ENCODE assay signal across 6 fruit fly cellular contexts in genomic region chr2L:21051873-21052736, dm6.
A peak's percentile ranks its signal among the peaks of the same experiment; 100 is the strongest.
TF ChIP-seq lines count a peak whose summit lies in the region.

Gene CG42238 (minus strand): TSS chr2L:21052164.

- TF ChIP-seq CTCF in whole organism, embryonic (GFP tag; optimal IDR thresholded peaks at IDR 0.05; lab: Kevin White, UChicago): no peak

TF ChIP-seq in whole organism, 6 proteins besides CTCF, POLR2A, EP300 and RAD21:
- TF ChIP-seq EcR (GFP tag; optimal IDR thresholded peaks at IDR 0.05; lab: Kevin White, UChicago) (no peak), psq (optimal IDR thresholded peaks at IDR 0.05; lab: Kevin White, UChicago) (no peak), CG8478 (optimal IDR thresholded peaks at IDR 0.05; lab: Kevin White, UChicago) (peak; percentile 26)

TF ChIP-seq in whole organism, adult, 20 proteins besides CTCF, POLR2A, EP300 and RAD21 (continues in another document):
- TF ChIP-seq CG7101 (tag; optimal IDR thresholded peaks at IDR 0.05; lab: Kevin White, UChicago) (no peak), CG7045 (GFP tag; optimal IDR thresholded peaks at IDR 0.05; lab: Kevin White, UChicago) (no peak), bab1 (GFP tag; optimal IDR thresholded peaks at IDR 0.05; lab: Kevin White, UChicago) (peak; percentile 45), CG33017 (tag; optimal IDR thresholded peaks at IDR 0.05; lab: Kevin White, UChicago) (no peak), ovo (GFP tag; optimal IDR thresholded peaks at IDR 0.05; lab: Kevin White, UChicago) (no peak), Crg-1 (GFP tag; optimal IDR thresholded peaks at IDR 0.05; lab: Kevin White, UChicago) (peak; percentile 33), pad (GFP tag; optimal IDR thresholded peaks at IDR 0.05; lab: Kevin White, UChicago) (no peak), CG12768 (GFP tag; optimal IDR thresholded peaks at IDR 0.05; lab: Kevin White, UChicago) (no peak), toe (GFP tag; optimal IDR thresholded peaks at IDR 0.05; lab: Kevin White, UChicago) (no peak), Clk (GFP tag; optimal IDR thresholded peaks at IDR 0.05; lab: Kevin White, UChicago) (no peak), Mnt (GFP tag; optimal IDR thresholded peaks at IDR 0.05; lab: Kevin White, UChicago) (no peak), cnc (optimal IDR thresholded peaks at IDR 0.05; lab: Kevin White, UChicago) (no peak), CG1620 (GFP tag; optimal IDR thresholded peaks at IDR 0.05; lab: Kevin White, UChicago) (peak; percentile 42), tj (GFP tag; optimal IDR thresholded peaks at IDR 0.05; lab: Kevin White, UChicago) (peak; percentile 63), CG11617 (GFP tag; optimal IDR thresholded peaks at IDR 0.05; lab: Kevin White, UChicago) (no peak), CG5204 (GFP tag; optimal IDR thresholded peaks at IDR 0.05; lab: Kevin White, UChicago) (no peak), Hr96 (GFP tag; optimal IDR thresholded peaks at IDR 0.05; lab: Kevin White, UChicago) (no peak), CG14711 (tag; optimal IDR thresholded peaks at IDR 0.05; lab: Kevin White, UChicago) (no peak)

TF ChIP-seq in whole organism, embryonic, 481 proteins besides CTCF, POLR2A, EP300 and RAD21 (continues in another document):
- TF ChIP-seq Abd-B (GFP tag; optimal IDR thresholded peaks at IDR 0.05; lab: Kevin White, UChicago) (peak; percentile 29), CG1832 (GFP tag; optimal IDR thresholded peaks at IDR 0.05; lab: Kevin White, UChicago) (peak; percentile 76), nmo (GFP tag; optimal IDR thresholded peaks at IDR 0.05; lab: Kevin White, UChicago) (peak; percentile 41), CG18011 (GFP tag; optimal IDR thresholded peaks at IDR 0.05; lab: Kevin White, UChicago) (peak; percentile 96), CG17328 (GFP tag; IDR thresholded peaks at IDR 0.05; lab: Robert Waterston, UW) (0 out of 2 replicates have a peak, but pooled peaks have one; percentile 21), nau (GFP tag; optimal IDR thresholded peaks at IDR 0.05; lab: Kevin White, UChicago) (no peak), Elba2 (GFP tag; optimal IDR thresholded peaks at IDR 0.05; lab: Kevin White, UChicago) (no peak), ato (GFP tag; IDR thresholded peaks at IDR 0.05; lab: Robert Waterston, UW; ENCODE audit: partially characterized antibody) (0 out of 2 replicates have a peak, but pooled peaks have one; percentile 39), CG15514 (GFP tag; optimal IDR thresholded peaks at IDR 0.05; lab: Kevin White, UChicago) (peak; percentile 74), CG9876 (GFP tag; optimal IDR thresholded peaks at IDR 0.05; lab: Kevin White, UChicago) (no peak), repo (GFP tag; optimal IDR thresholded peaks at IDR 0.05; lab: Kevin White, UChicago) (peak; percentile 1), bab2 (GFP tag; optimal IDR thresholded peaks at IDR 0.05; lab: Kevin White, UChicago) (no peak), ac (GFP tag; optimal IDR thresholded peaks at IDR 0.05; lab: Kevin White, UChicago) (no peak), ham (GFP tag; IDR thresholded peaks at IDR 0.05; lab: Robert Waterston, UW) (no peak), CG1602 (GFP tag; optimal IDR thresholded peaks at IDR 0.05; lab: Kevin White, UChicago) (no peak), CG7556 (GFP tag; optimal IDR thresholded peaks at IDR 0.05; lab: Kevin White, UChicago) (no peak), pum (GFP tag; optimal IDR thresholded peaks at IDR 0.05; lab: Kevin White, UChicago) (no peak)

TF ChIP-seq in whole organism, prepupa, 60 proteins besides CTCF, POLR2A, EP300 and RAD21 (continues in another document):
- TF ChIP-seq net (GFP tag; optimal IDR thresholded peaks at IDR 0.05; lab: Kevin White, UChicago): no peak
- TF ChIP-seq Hr38 (GFP tag; optimal IDR thresholded peaks at IDR 0.05; lab: Kevin White, UChicago): no peak
- TF ChIP-seq CG11294 (GFP tag; IDR thresholded peaks at IDR 0.05; lab: Robert Waterston, UW): no peak
- TF ChIP-seq Hr39 (GFP tag; optimal IDR thresholded peaks at IDR 0.05; lab: Kevin White, UChicago): no peak
- TF ChIP-seq eg (GFP tag; IDR thresholded peaks at IDR 0.05; lab: Robert Waterston, UW): 0 out of 3 replicates have a peak, but pooled peaks have one; percentile 20
- TF ChIP-seq cyc (GFP tag; optimal IDR thresholded peaks at IDR 0.05; lab: Kevin White, UChicago): no peak
- peak; percentile 11 for TF ChIP-seq pdm3 (GFP tag; optimal IDR thresholded peaks at IDR 0.05; lab: Kevin White, UChicago)
- TF ChIP-seq salr (GFP tag; optimal IDR thresholded peaks at IDR 0.05; lab: Kevin White, UChicago): no peak
- TF ChIP-seq fkh (GFP tag; optimal IDR thresholded peaks at IDR 0.05; lab: Kevin White, UChicago): peak; percentile 40
- no peak for TF ChIP-seq Ets96B (tag; optimal IDR thresholded peaks at IDR 0.05; lab: Kevin White, UChicago)
- TF ChIP-seq fd85E (GFP tag; optimal IDR thresholded peaks at IDR 0.05; lab: Kevin White, UChicago): no peak
- TF ChIP-seq fd59A (GFP tag; optimal IDR thresholded peaks at IDR 0.05; lab: Kevin White, UChicago): no peak
- TF ChIP-seq CG8319 (GFP tag; optimal IDR thresholded peaks at IDR 0.05; lab: Kevin White, UChicago): no peak
- no peak for TF ChIP-seq CG6854 (GFP tag; optimal IDR thresholded peaks at IDR 0.05; lab: Kevin White, UChicago)
- TF ChIP-seq lz (GFP tag; optimal IDR thresholded peaks at IDR 0.05; lab: Kevin White, UChicago): peak; percentile 15
- no peak for TF ChIP-seq Eip75B (GFP tag; optimal IDR thresholded peaks at IDR 0.05; lab: Kevin White, UChicago)
- TF ChIP-seq Met (GFP tag; optimal IDR thresholded peaks at IDR 0.05; lab: Kevin White, UChicago): peak; percentile 11
- TF ChIP-seq CG1621 (tag; optimal IDR thresholded peaks at IDR 0.05; lab: Kevin White, UChicago): no peak
- TF ChIP-seq ss (GFP tag; optimal IDR thresholded peaks at IDR 0.05; lab: Kevin White, UChicago): peak in 1 of 2 experiments; percentile 19
- TF ChIP-seq CG8119 (GFP tag; IDR thresholded peaks at IDR 0.05; lab: Robert Waterston, UW): no peak

TF ChIP-seq in whole organism, pupa, 21 proteins besides CTCF, POLR2A, EP300 and RAD21:
- TF ChIP-seq CG12605 (GFP tag; IDR thresholded peaks at IDR 0.05; lab: Robert Waterston, UW) (peak; percentile 48), Ets98B (GFP tag; IDR thresholded peaks at IDR 0.05; lab: Robert Waterston, UW) (no peak; the same call in 1 of the 2 replicates), CG15710 (tag; optimal IDR thresholded peaks at IDR 0.05; lab: Kevin White, UChicago) (no peak), CG8301 (tag; optimal IDR thresholded peaks at IDR 0.05; lab: Kevin White, UChicago) (no peak), CG34367 (tag; optimal IDR thresholded peaks at IDR 0.05; lab: Kevin White, UChicago) (no peak), CG17806 (tag; optimal IDR thresholded peaks at IDR 0.05; lab: Kevin White, UChicago) (no peak), CG9948 (tag; optimal IDR thresholded peaks at IDR 0.05; lab: Kevin White, UChicago) (no peak), CG8159 (tag; optimal IDR thresholded peaks at IDR 0.05; lab: Kevin White, UChicago) (no peak), CG13204 (GFP tag; optimal IDR thresholded peaks at IDR 0.05; lab: Kevin White, UChicago) (no peak), CG4496 (GFP tag; IDR thresholded peaks at IDR 0.05; lab: Robert Waterston, UW) (peak; percentile 34; the same call in 1 of the 3 replicates), CG10348 (GFP tag; IDR thresholded peaks at IDR 0.05; lab: Robert Waterston, UW) (no peak), fd96Ca (GFP tag; IDR thresholded peaks at IDR 0.05; lab: Robert Waterston, UW) (no peak), CG14655 (GFP tag; optimal IDR thresholded peaks at IDR 0.05; lab: Kevin White, UChicago) (no peak), CG32121 (GFP tag; IDR thresholded peaks at IDR 0.05; lab: Robert Waterston, UW) (peak; percentile 28; the same call in 1 of the 2 replicates)

TF ChIP-seq in whole organism, wandering third instar larva, 38 proteins besides CTCF, POLR2A, EP300 and RAD21 (continues in another document):
- TF ChIP-seq N (GFP tag; optimal IDR thresholded peaks at IDR 0.05; lab: Kevin White, UChicago): no peak
- TF ChIP-seq CG32264 (GFP tag; optimal IDR thresholded peaks at IDR 0.05; lab: Kevin White, UChicago): no peak
- TF ChIP-seq fru (GFP tag; optimal IDR thresholded peaks at IDR 0.05; lab: Kevin White, UChicago): no peak
- no peak for TF ChIP-seq Rel (GFP tag; optimal IDR thresholded peaks at IDR 0.05; lab: Kevin White, UChicago)
- TF ChIP-seq Rel (tag; optimal IDR thresholded peaks at IDR 0.05; lab: Kevin White, UChicago): peak; percentile 31
- TF ChIP-seq dsf (GFP tag; optimal IDR thresholded peaks at IDR 0.05; lab: Kevin White, UChicago; ENCODE audit: borderline replicate concordance): no peak
- TF ChIP-seq Hnf4 (GFP tag; optimal IDR thresholded peaks at IDR 0.05; lab: Kevin White, UChicago): no peak
- TF ChIP-seq Hr78 (GFP tag; optimal IDR thresholded peaks at IDR 0.05; lab: Kevin White, UChicago): no peak
- TF ChIP-seq OdsH (GFP tag; optimal IDR thresholded peaks at IDR 0.05; lab: Kevin White, UChicago): no peak
- TF ChIP-seq Abd-B (GFP tag; optimal IDR thresholded peaks at IDR 0.05; lab: Kevin White, UChicago): no peak
- TF ChIP-seq psq (GFP tag; optimal IDR thresholded peaks at IDR 0.05; lab: Kevin White, UChicago): peak; percentile 21
- TF ChIP-seq Jra (GFP tag; optimal IDR thresholded peaks at IDR 0.05; lab: Kevin White, UChicago): no peak
- no peak for TF ChIP-seq Vsx2 (GFP tag; optimal IDR thresholded peaks at IDR 0.05; lab: Kevin White, UChicago; ENCODE audit: partially characterized antibody)
- peak; percentile 2 for TF ChIP-seq HLH106 (tag; optimal IDR thresholded peaks at IDR 0.05; lab: Kevin White, UChicago)
- no peak for TF ChIP-seq woc (GFP tag; optimal IDR thresholded peaks at IDR 0.05; lab: Kevin White, UChicago)
- no peak for TF ChIP-seq br (GFP tag; optimal IDR thresholded peaks at IDR 0.05; lab: Kevin White, UChicago)
- TF ChIP-seq usp (GFP tag; optimal IDR thresholded peaks at IDR 0.05; lab: Kevin White, UChicago): no peak
- no peak for TF ChIP-seq jim (GFP tag; optimal IDR thresholded peaks at IDR 0.05; lab: Kevin White, UChicago)
- TF ChIP-seq sage (GFP tag; optimal IDR thresholded peaks at IDR 0.05; lab: Kevin White, UChicago): no peak
- no peak for TF ChIP-seq Dif (GFP tag; optimal IDR thresholded peaks at IDR 0.05; lab: Kevin White, UChicago; ENCODE audit: partially characterized antibody)
- TF ChIP-seq sv (GFP tag; optimal IDR thresholded peaks at IDR 0.05; lab: Kevin White, UChicago): no peak
- peak; percentile 8 for TF ChIP-seq Sp1 (GFP tag; optimal IDR thresholded peaks at IDR 0.05; lab: Kevin White, UChicago)
- peak in 1 of 2 experiments; percentile 39 for TF ChIP-seq dl (GFP tag; optimal IDR thresholded peaks at IDR 0.05; lab: Kevin White, UChicago; ENCODE audit: insufficient read depth in 1 of 2, partially characterized antibody in 2 of 2)
- TF ChIP-seq lola (GFP tag; optimal IDR thresholded peaks at IDR 0.05; lab: Kevin White, UChicago): no peak
- TF ChIP-seq dmrt93B (GFP tag; optimal IDR thresholded peaks at IDR 0.05; lab: Kevin White, UChicago): no peak
- no peak for TF ChIP-seq h (GFP tag; optimal IDR thresholded peaks at IDR 0.05; lab: Kevin White, UChicago)
- peak; percentile 36 for TF ChIP-seq Hr83 (GFP tag; optimal IDR thresholded peaks at IDR 0.05; lab: Kevin White, UChicago; ENCODE audit: poor library complexity, severe bottlenecking)
- TF ChIP-seq CrebA (GFP tag; optimal IDR thresholded peaks at IDR 0.05; lab: Kevin White, UChicago; ENCODE audit: borderline replicate concordance): no peak
